Worm (Caenorhabditis elegans) whole organism, dauer: Measurements from ENCODE around the gene rog-1.

Experiments used
- unc-62 ChIP-seq: sonication (generic microtip); optimal IDR thresholded peaks from 2 replicates; lab custom pipeline; 2017; ENCODE audit warnings: missing biosample characterization, missing genetic modification reagents, missing genetic modification characterization

rog-1 gene

ce11 chrII:1374889-1375288 lies at the start of gene rog-1:
Gene rog-1 (minus strand): TSS chrII:1374989.
- no peak for TF ChIP-seq unc-62 (GFP tag; lab: Kevin White, UChicago)

- no peak for TF ChIP-seq unc-62 (GFP tag; lab: Kevin White, UChicago)
These were observed 48.9 kb upstream of the rog-1 start, which contains the start of gene Y51H7C.10 for ce11 chrII:1423660-1424059. Gene Y51H7C.10 (minus strand): TSS chrII:1423760.

DNA sequence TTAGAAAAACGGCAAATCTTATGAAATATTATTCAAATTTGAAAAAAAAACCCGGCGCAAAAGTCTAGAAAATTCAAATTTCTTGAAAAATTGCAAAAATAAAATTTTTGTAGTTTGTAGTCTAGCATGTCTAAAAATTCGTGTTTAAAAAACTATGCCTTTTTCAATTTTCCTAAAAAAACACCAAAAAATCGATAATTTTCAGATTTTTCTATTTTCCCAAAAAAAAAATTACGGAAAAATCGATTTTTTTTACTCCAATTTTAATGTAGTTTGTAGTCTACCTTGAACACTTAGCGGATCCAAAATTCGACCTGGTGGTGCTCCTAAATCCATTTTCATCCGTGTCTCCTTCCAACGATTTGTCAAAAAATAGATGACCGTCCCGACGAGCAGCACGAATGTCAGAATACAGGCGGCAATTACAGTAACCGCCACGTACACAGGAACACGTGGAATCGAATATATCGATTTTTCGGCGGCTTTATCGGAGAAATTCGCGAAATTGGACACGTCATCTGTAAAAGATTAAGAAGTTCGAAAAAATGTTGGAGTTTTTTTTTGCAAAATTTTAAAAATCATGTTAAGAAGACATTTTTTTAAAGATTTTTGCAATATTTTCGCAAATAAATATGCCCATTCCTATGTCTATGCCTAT lies 46.1 kb upstream of the rog-1 start:
- TF ChIP-seq unc-62 (GFP tag; lab: Kevin White, UChicago) = no peak

ce11 chrII:1419994-1420393 lies 45.2 kb upstream of the rog-1 start:
- no peak for TF ChIP-seq unc-62 (GFP tag; lab: Kevin White, UChicago)

DNA sequence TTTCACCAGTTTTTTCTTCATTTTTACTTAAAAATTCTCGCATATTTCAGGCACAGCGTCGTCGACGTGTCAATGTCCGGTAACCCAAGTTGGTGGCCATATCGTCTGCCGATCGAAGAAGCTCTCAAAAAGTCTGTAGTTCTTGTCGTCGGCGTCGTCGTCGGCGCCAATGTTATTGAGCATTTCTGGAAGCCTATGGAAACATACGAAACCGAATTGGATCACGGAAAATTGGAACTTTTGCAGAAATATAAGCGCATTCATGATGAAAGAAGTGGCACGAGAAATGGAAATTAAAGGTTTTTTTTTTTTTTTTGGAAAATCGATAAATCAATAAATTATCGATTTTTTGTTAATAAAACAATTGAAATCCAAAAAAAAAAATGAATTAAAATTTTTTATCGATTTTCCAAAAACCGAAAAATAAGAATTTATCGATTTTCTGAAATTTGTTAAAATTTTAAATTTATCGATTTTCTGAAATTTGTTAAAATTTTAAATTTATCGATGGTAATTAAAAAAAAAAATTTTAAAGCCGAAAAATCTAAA lies 37.6 kb upstream of the rog-1 start, which contains the start of gene alkb-1:
TSS of gene alkb-1 (plus strand) at position 51 of the 549 bp plus-strand sequence.
- no peak for TF ChIP-seq unc-62 (GFP tag; lab: Kevin White, UChicago)

ce11 chrII:1411372-1411771 lies 36.6 kb upstream of the rog-1 start, which contains the start of gene Y51H7C.9:
Gene Y51H7C.9 (minus strand): TSS chrII:1411472.
- TF ChIP-seq unc-62 (GFP tag; lab: Kevin White, UChicago) = no peak

ce11 chrII:1403056-1403455 lies 28.3 kb upstream of the rog-1 start, which contains the start of the genes Y51H7C.41 and cogc-4:
Gene Y51H7C.41 (plus strand): TSS chrII:1403321.
Gene cogc-4 (plus strand): TSS chrII:1403441.
- TF ChIP-seq unc-62 (GFP tag; lab: Kevin White, UChicago) = no peak

- no peak for TF ChIP-seq unc-62 (GFP tag; lab: Kevin White, UChicago)
These were observed 27.4 kb upstream of the rog-1 start, which contains the start of gene Y51H7C.7 for ce11 chrII:1402167-1402619. Gene Y51H7C.7 (plus strand): TSS chrII:1402569.

- TF ChIP-seq unc-62 (GFP tag; lab: Kevin White, UChicago) = no peak
These were observed 26.7 kb upstream of the rog-1 start, which contains the start of gene Y51H7C.8 for ce11 chrII:1401474-1401873. Gene Y51H7C.8 (plus strand): TSS chrII:1401774.

ce11 chrII:1400105-1400504 lies 25.3 kb upstream of the rog-1 start, which contains the start of gene F54D12.1:
Gene F54D12.1 (plus strand): TSS chrII:1400405.
- no peak for TF ChIP-seq unc-62 (GFP tag; lab: Kevin White, UChicago)

DNA sequence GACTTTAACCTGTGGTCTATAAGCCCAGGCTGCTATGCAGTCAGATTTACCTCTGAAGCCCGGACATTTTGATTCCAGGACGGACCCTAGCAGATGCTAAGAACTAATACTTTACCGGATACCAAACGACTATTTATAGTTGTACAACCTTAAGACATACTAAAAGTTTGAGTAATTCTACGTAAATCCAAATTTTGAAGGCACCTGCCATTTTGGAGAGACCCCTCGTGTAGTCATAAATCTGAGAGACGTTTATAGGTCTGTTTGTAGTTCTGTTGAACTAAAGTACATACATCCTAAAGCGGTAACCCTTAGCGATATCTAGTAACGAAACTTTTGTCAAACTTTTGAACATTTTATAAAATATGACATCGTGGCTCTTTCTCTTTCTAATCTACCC lies 23.6 kb upstream of the rog-1 start, which contains the start of gene F54D12.2:
TSS of gene F54D12.2 (plus strand) at position 301 of the 400 bp plus-strand sequence.
- no peak for TF ChIP-seq unc-62 (GFP tag; lab: Kevin White, UChicago)

DNA sequence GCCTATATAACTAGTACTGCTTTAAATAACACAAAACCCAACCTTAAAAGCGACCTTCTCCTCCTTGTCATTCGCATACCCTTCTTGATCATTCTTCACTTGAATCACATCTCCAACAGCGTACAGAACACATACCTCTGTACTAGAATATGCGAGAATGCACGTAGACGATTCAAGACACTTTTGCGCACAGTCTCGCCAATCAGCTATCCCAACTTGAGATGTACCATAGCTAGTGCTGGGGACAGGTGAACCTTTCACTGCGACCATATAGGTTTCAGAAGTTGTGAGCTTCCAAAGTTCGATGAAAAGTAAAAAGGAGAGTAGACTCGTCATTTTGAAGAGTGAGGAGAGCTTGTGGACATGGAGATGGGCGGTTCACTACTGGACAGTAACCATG lies 22.9 kb upstream of the rog-1 start, which contains the start of gene F54D12.8:
TSS of gene F54D12.8 (minus strand) at position 336 of the 400 bp plus-strand sequence.
- no peak for TF ChIP-seq unc-62 (GFP tag; lab: Kevin White, UChicago)

DNA sequence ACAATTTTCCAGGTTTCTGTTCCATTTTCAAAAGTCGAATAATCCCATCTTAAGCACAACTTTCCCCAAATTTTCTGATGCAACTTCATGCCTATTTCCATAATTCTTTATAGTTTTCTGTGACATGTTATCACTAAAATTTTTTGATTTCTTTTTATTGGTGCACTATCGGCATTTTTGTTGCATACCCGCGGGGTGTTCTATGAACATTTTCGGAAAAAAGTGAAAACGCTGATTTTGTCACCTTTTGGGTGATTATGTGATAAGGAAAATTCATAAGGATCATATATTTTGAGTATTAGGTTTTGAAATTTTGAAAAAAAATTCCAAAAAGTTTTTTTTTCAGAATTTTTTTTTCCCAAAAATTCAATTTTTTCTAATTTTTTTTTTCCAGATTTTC lies 11.7 kb upstream of the rog-1 start, which contains the start of gene aat-7:
TSS of gene aat-7 (plus strand) at position 393 of the 400 bp plus-strand sequence.
- TF ChIP-seq unc-62 (GFP tag; lab: Kevin White, UChicago) = no peak

ce11 chrII:1385280-1385679 lies 10.5 kb upstream of the rog-1 start, which contains the start of gene F54D12.7:
Gene F54D12.7 (minus strand): TSS chrII:1385380.
- TF ChIP-seq unc-62 (GFP tag; lab: Kevin White, UChicago) = no peak

- TF ChIP-seq unc-62 (GFP tag; lab: Kevin White, UChicago) = no peak
These were observed 6.8 kb upstream of the rog-1 start, which contains the start of gene F54D12.9 for ce11 chrII:1381618-1382017. Gene F54D12.9 (minus strand): TSS chrII:1381718.

DNA sequence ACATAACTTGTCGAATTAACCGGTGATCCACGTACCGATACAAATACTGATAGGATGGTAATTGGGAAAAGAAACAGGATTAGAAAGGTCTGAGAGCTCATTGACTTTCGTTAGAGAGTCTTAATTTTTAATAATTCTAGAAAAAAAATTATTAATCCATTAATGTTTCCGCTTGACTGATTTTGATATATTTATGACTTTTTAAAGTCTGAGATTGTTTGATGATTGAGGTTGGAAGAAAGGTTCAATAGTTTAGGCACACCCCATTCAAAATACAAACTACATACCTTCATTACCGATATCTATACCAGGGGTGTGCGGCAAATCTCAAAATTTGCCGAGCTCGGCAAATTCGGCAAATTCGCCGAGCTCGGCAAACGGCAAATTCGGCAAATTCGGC lies 3.5 kb upstream of the rog-1 start, which contains the start of gene F54D12.10:
TSS of gene F54D12.10 (minus strand) at position 101 of the 400 bp plus-strand sequence.
- no peak for TF ChIP-seq unc-62 (GFP tag; lab: Kevin White, UChicago)
